Worm (Caenorhabditis elegans) whole organism, L2 larva: ENCODE measurements around the gene Y48C3A.18.

Experiments used
- C34F6.9 ChIP-seq: fragments of 150-350 bp; optimal IDR thresholded peaks from 2 replicates; lab custom pipeline; 2014; ENCODE audit warnings: missing biosample characterization, missing genetic modification characterization
- F13H6.1 ChIP-seq: sonication (generic microtip); optimal IDR thresholded peaks from 2 replicates; lab custom pipeline; 2016; ENCODE audit warnings: missing genetic modification characterization, missing compliant biosample characterization
- Y55F3AM.14 ChIP-seq: fragments of 200-800 bp; sonication (Bioruptor generic); optimal IDR thresholded peaks from 2 replicates; lab custom pipeline; 2018; ENCODE audit warnings: mild to moderate bottlenecking, missing genetic modification characterization, missing compliant biosample characterization
- ZK546.5 ChIP-seq: sonication (generic microtip); optimal IDR thresholded peaks from 2 replicates; lab custom pipeline; 2017; ENCODE audit warnings: missing biosample characterization, missing genetic modification characterization
- alr-1 ChIP-seq: fragments of 150-350 bp; optimal IDR thresholded peaks from 2 replicates; lab custom pipeline; 2014; ENCODE audit warnings: missing biosample characterization, missing genetic modification characterization
- aly-2 ChIP-seq: fragments of 150-350 bp; optimal IDR thresholded peaks from 2 replicates; lab custom pipeline; 2014; ENCODE audit warnings: missing biosample characterization, missing genetic modification characterization
- ama-1 ChIP-seq: fragments of 150-350 bp; optimal IDR thresholded peaks from 2 replicates; lab custom pipeline; 2018; ENCODE audit warnings: inconsistent platforms
- blmp-1 ChIP-seq: sonication (generic microtip); optimal IDR thresholded peaks from 2 replicates; lab custom pipeline; 2017; ENCODE audit warnings: missing genetic modification characterization, mild to moderate bottlenecking, missing compliant biosample characterization, antibody characterized with exemption, moderate library complexity; ENCODE audit not compliant: insufficient read depth
- ceh-16 ChIP-seq: fragments of 150-350 bp; optimal IDR thresholded peaks from 2 replicates; lab custom pipeline; 2014; ENCODE audit warnings: missing biosample characterization, missing genetic modification characterization
- ceh-82 ChIP-seq: fragments of 150-350 bp; optimal IDR thresholded peaks from 2 replicates; lab custom pipeline; 2014; ENCODE audit warnings: missing biosample characterization, missing genetic modification characterization
- crh-2 ChIP-seq: sonication (generic microtip); optimal IDR thresholded peaks from 2 replicates; lab custom pipeline; 2017; ENCODE audit warnings: missing biosample characterization, missing genetic modification characterization
- egl-27 ChIP-seq: sonication (generic microtip); optimal IDR thresholded peaks from 3 replicates; lab custom pipeline; 2017; ENCODE audit warnings: missing biosample characterization, missing genetic modification reagents, missing genetic modification characterization
- elt-1 ChIP-seq: fragments of 150-350 bp; optimal IDR thresholded peaks from 2 replicates; lab custom pipeline; 2014; ENCODE audit warnings: missing biosample characterization, missing genetic modification characterization
- elt-3 ChIP-seq: sonication (generic microtip); optimal IDR thresholded peaks from 2 replicates; lab custom pipeline; 2017; ENCODE audit warnings: missing biosample characterization, missing genetic modification characterization
- fos-1 ChIP-seq: fragments of 150-350 bp; optimal IDR thresholded peaks from 2 replicates; lab custom pipeline; 2014; ENCODE audit warnings: missing biosample characterization, missing genetic modification characterization
- gmeb-1 ChIP-seq: fragments of 150-350 bp; optimal IDR thresholded peaks from 2 replicates; lab custom pipeline; 2014; ENCODE audit warnings: missing biosample characterization, missing genetic modification characterization
- lin-13 ChIP-seq: fragments of 150-350 bp; optimal IDR thresholded peaks from 2 replicates; lab custom pipeline; 2014; ENCODE audit warnings: missing biosample characterization, missing genetic modification reagents, missing genetic modification characterization
- lin-39 ChIP-seq: fragments of 150-350 bp; optimal IDR thresholded peaks from 2 replicates; lab custom pipeline; 2014; ENCODE audit warnings: missing biosample characterization, missing genetic modification reagents, missing genetic modification characterization
- lsy-2 ChIP-seq, 2 experiments: fragments of 150-350 bp in 1 of 2; sonication (generic microtip) in 1 of 2; optimal IDR thresholded peaks; 2 replicates each; lab custom pipeline; 2014 to 2017; ENCODE audit warnings: missing biosample characterization in 2 of 2, missing genetic modification characterization in 2 of 2
- mab-5 ChIP-seq: fragments of 150-350 bp; optimal IDR thresholded peaks from 2 replicates; lab custom pipeline; 2014; ENCODE audit warnings: missing biosample characterization, missing genetic modification characterization
- mbf-1 ChIP-seq: sonication (generic microtip); optimal IDR thresholded peaks from 2 replicates; lab custom pipeline; 2017; ENCODE audit warnings: missing biosample characterization, missing genetic modification characterization
- mdl-1 ChIP-seq, 2 experiments: fragments of 150-350 bp in 1 of 2; sonication (generic microtip) in 1 of 2; optimal IDR thresholded peaks; 2 replicates each; lab custom pipeline; 2017; ENCODE audit warnings: missing biosample characterization in 2 of 2, missing genetic modification characterization in 2 of 2
- nhr-10 ChIP-seq: sonication (generic microtip); optimal IDR thresholded peaks from 2 replicates; lab custom pipeline; 2017; ENCODE audit warnings: missing biosample characterization, missing genetic modification characterization
- nhr-11 ChIP-seq: fragments of 150-350 bp; optimal IDR thresholded peaks from 2 replicates; lab custom pipeline; 2014; ENCODE audit warnings: missing biosample characterization, missing genetic modification characterization
- nhr-12 ChIP-seq: fragments of 150-350 bp; optimal IDR thresholded peaks from 2 replicates; lab custom pipeline; 2014; ENCODE audit warnings: missing biosample characterization, missing genetic modification characterization
- nhr-129 ChIP-seq: fragments of 150-350 bp; optimal IDR thresholded peaks from 2 replicates; lab custom pipeline; 2014; ENCODE audit warnings: missing biosample characterization, missing genetic modification characterization
- nhr-23 ChIP-seq: fragments of 150-350 bp; optimal IDR thresholded peaks from 2 replicates; lab custom pipeline; 2014; ENCODE audit warnings: missing biosample characterization, missing genetic modification reagents, missing genetic modification characterization
- nhr-237 ChIP-seq: fragments of 150-350 bp; optimal IDR thresholded peaks from 2 replicates; lab custom pipeline; 2014; ENCODE audit warnings: missing biosample characterization, missing genetic modification characterization
- nhr-25 ChIP-seq: fragments of 150-350 bp; sonication (generic microtip); optimal IDR thresholded peaks from 3 replicates; lab custom pipeline; 2014; ENCODE audit warnings: missing biosample characterization, missing genetic modification characterization
- nhr-6 ChIP-seq: fragments of 150-350 bp; optimal IDR thresholded peaks from 2 replicates; lab custom pipeline; 2014; ENCODE audit warnings: missing biosample characterization, missing genetic modification characterization
- nhr-77 ChIP-seq: fragments of 150-350 bp; optimal IDR thresholded peaks from 2 replicates; lab custom pipeline; 2014; ENCODE audit warnings: missing biosample characterization, missing genetic modification characterization
- skn-1 ChIP-seq: sonication (generic microtip); optimal IDR thresholded peaks from 2 replicates; lab custom pipeline; 2017; ENCODE audit warnings: missing biosample characterization, missing genetic modification characterization
- sma-9 ChIP-seq, 2 experiments: fragments of 150-350 bp in 1 of 2; sonication (generic microtip) in 1 of 2; optimal IDR thresholded peaks; 2 replicates each; lab custom pipeline; 2014 to 2016; ENCODE audit warnings: missing genetic modification characterization in 2 of 2, mild to moderate bottlenecking in 1 of 2, missing biosample characterization in 1 of 2, missing compliant biosample characterization in 1 of 2, missing genetic modification reagents in 1 of 2, moderate library complexity in 1 of 2
- snpc-4 ChIP-seq: fragments of 150-350 bp; optimal IDR thresholded peaks from 2 replicates; lab custom pipeline; 2014; ENCODE audit warnings: missing biosample characterization, missing genetic modification characterization
- unc-39 ChIP-seq: fragments of 150-350 bp; optimal IDR thresholded peaks from 2 replicates; lab custom pipeline; 2014; ENCODE audit warnings: missing biosample characterization, missing genetic modification characterization
- unc-62 ChIP-seq: fragments of 150-350 bp; optimal IDR thresholded peaks from 2 replicates; lab custom pipeline; 2014; ENCODE audit warnings: missing biosample characterization, missing genetic modification reagents, missing genetic modification characterization
- zag-1 ChIP-seq: fragments of 150-350 bp; optimal IDR thresholded peaks from 2 replicates; lab custom pipeline; 2014; ENCODE audit warnings: missing biosample characterization, missing genetic modification characterization
- ztf-1 ChIP-seq: fragments of 200-800 bp; sonication (Bioruptor generic); conservative IDR thresholded peaks from 2 replicates; pipeline ENCODE4 v1.3.6; 2022; ENCODE audit warnings: missing genetic modification characterization, missing compliant biosample characterization
- ztf-11 ChIP-seq: sonication (generic microtip); optimal IDR thresholded peaks from 2 replicates; lab custom pipeline; 2017; ENCODE audit warnings: missing biosample characterization, missing genetic modification characterization
- ztf-4 ChIP-seq: fragments of 150-350 bp; optimal IDR thresholded peaks from 2 replicates; lab custom pipeline; 2014; ENCODE audit warnings: missing biosample characterization, missing genetic modification characterization

Y48C3A.18 gene

DNA sequence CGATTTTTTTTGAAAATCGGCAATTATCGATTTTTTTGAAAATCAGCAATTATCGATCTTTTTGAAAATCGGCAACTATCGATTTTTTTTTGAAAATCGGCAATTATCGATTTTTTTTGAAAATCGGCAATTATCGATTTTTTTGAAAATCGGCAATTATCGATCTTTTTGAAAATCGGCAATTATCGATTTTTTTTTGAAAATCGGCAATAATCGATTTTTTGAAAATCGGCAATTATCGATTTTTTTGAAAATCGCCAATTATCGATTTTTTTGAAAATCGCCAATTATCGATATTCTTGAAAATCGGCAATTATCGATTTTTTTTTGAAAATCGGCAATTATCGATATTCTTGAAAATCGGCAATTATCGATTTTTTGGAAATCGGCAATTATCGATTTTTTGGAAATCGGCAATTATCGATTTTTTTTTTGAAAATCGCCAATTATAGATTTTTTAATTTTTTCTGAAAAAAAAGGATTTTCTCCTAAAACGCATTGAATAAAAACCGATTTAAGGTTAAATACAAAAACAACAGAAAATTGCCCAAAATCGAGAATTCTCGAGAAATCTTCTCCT lies 5.1 kb downstream of the Y48C3A.18 start:
- TF ChIP-seq elt-3 (tag; lab: Kevin White, UChicago) (no peak), mbf-1 (tag; lab: Kevin White, UChicago) (no peak), blmp-1 (no peak), elt-1 (no peak), crh-2 (tag; lab: Kevin White, UChicago) (no peak), nhr-23 (tag; lab: Kevin White, UChicago) (no peak), nhr-77 (tag; lab: Kevin White, UChicago) (no peak), lin-39 (tag; lab: Kevin White, UChicago) (no peak), zag-1 (tag; lab: Kevin White, UChicago) (no peak)

DNA sequence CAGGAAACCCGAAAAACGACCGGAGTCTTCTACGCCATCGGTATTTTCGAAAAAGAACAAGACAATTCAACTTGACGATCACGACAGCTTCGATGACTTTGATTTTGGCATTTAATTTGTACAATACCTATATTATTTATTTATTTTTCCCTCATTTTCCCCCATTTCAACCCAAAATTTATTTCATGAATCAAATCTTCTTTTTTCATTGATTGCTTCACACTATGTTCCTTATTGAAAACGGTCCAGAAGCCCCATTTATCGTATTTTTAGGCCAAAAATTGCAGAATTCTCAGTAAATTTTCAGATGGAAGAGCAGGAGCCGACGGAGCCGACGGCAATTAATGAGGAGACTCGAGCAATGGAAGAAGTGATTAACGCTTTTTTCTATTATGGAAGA lies 11.8 kb downstream of the Y48C3A.18 start, which contains the start of gene Y48E1C.2:
Y48E1C.2 (plus strand) TSS at position 301 of the 400 bp plus-strand sequence.
- no peak for TF ChIP-seq snpc-4 (tag; lab: Kevin White, UChicago)
- TF ChIP-seq ztf-4, result no peak
- TF ChIP-seq lsy-2 (tag; optimal IDR thresholded peaks at IDR 0.05; lab: Kevin White, UChicago), result no peak
- TF ChIP-seq Y55F3AM.14, result no peak
- TF ChIP-seq unc-62 (GFP tag; lab: Kevin White, UChicago), result no peak
- no peak for TF ChIP-seq skn-1 (tag; lab: Kevin White, UChicago)
- no peak for TF ChIP-seq elt-1
- no peak for TF ChIP-seq ceh-16 (tag; lab: Kevin White, UChicago)
- no peak for TF ChIP-seq nhr-11
- TF ChIP-seq lin-13 (GFP tag; lab: Kevin White, UChicago), result no peak
- TF ChIP-seq unc-39 (tag; lab: Kevin White, UChicago), result no peak
- no peak for TF ChIP-seq C34F6.9 (tag; lab: Kevin White, UChicago)
- no peak for TF ChIP-seq elt-3 (tag; lab: Kevin White, UChicago)
- TF ChIP-seq sma-9 (GFP tag; optimal IDR thresholded peaks at IDR 0.05; lab: Kevin White, UChicago), result no peak
- no peak for TF ChIP-seq sma-9 (tag; optimal IDR thresholded peaks at IDR 0.05; lab: Kevin White, UChicago)
- no peak for TF ChIP-seq mab-5 (tag; lab: Kevin White, UChicago)
- no peak for TF ChIP-seq F13H6.1
- TF ChIP-seq ceh-82 (tag; lab: Kevin White, UChicago), result no peak
- TF ChIP-seq aly-2 (tag; lab: Kevin White, UChicago), result no peak
- no peak for TF ChIP-seq lin-39 (tag; lab: Kevin White, UChicago)

DNA sequence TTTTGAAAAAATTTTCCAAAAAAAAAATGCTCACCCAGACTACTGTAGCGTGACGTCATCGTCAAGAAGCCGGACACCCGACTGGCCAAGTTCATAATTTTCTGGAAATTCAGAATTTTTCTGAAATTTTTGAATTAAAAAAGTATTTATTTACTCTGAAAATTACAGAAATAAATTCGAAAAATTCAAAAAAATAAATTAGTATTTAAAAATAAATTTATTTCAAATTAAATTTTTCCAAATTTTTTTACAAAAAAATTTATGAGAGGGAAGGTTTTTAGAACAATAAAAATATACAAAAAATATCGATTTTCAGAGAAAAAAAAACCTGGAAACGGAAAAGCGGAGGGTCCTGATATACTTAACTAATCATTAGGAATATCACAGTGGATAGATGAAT lies 24.3 kb downstream of the Y48C3A.18 start, which contains the start of gene Y48E1C.4:
Y48E1C.4 (minus strand) TSS at position 101 of the 400 bp plus-strand sequence.
- TF ChIP-seq ztf-11 (no peak), C34F6.9 (tag; lab: Kevin White, UChicago) (no peak), Y55F3AM.14 (no peak), ztf-1 (GFP tag; lab: Robert Waterston, UW) (no peak), nhr-6 (no peak), nhr-129 (no peak), nhr-23 (tag; lab: Kevin White, UChicago) (no peak), egl-27 (tag; lab: Kevin White, UChicago) (no peak), fos-1 (tag; lab: Kevin White, UChicago) (no peak), mab-5 (tag; lab: Kevin White, UChicago) (no peak), nhr-237 (tag; lab: Kevin White, UChicago) (no peak), nhr-10 (tag; lab: Kevin White, UChicago) (no peak), crh-2 (tag; lab: Kevin White, UChicago) (no peak), mdl-1 (tag; optimal IDR thresholded peaks at IDR 0.05; lab: Kevin White, UChicago) (no peak), nhr-25 (tag; lab: Kevin White, UChicago) (no peak), mbf-1 (tag; lab: Kevin White, UChicago) (no peak)

DNA sequence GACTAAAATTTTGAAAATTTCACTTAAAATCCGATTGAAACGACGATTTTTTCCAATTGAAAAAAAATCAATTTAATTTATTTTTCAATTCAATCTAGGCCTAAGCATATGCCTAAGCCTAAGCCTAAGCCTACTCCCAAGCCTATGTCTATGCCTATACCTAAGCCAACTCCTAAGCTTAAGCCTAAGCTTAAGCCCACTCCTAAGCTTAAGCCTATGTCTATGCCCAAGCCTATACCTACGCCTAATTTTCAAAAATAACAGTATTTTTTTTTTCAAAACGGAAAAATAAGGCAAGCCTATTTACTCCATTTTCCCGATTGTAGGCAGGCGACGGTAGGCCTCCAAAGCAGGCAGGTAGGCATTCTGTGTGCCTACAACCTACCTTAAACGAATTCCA lies 31.9 kb downstream of the Y48C3A.18 start:
- TF ChIP-seq ceh-16 (tag; lab: Kevin White, UChicago), result no peak
- no peak for TF ChIP-seq ztf-11
- TF ChIP-seq nhr-12 (tag; lab: Kevin White, UChicago), result no peak
- no peak for TF ChIP-seq snpc-4 (tag; lab: Kevin White, UChicago)
- no peak for TF ChIP-seq alr-1 (tag; lab: Kevin White, UChicago)
- TF ChIP-seq nhr-129, result no peak
- TF ChIP-seq unc-39 (tag; lab: Kevin White, UChicago), result no peak
- no peak for TF ChIP-seq ZK546.5 (tag; lab: Kevin White, UChicago)
- no peak for TF ChIP-seq egl-27 (tag; lab: Kevin White, UChicago)
- no peak for TF ChIP-seq nhr-77 (tag; lab: Kevin White, UChicago)
- no peak for TF ChIP-seq nhr-10 (tag; lab: Kevin White, UChicago)
- TF ChIP-seq ztf-4, result no peak
- no peak for TF ChIP-seq skn-1 (tag; lab: Kevin White, UChicago)
- TF ChIP-seq ama-1 (lab: Kevin White, UChicago), result no peak
- TF ChIP-seq mbf-1 (tag; lab: Kevin White, UChicago), result no peak
- TF ChIP-seq blmp-1, result no peak
- no peak for TF ChIP-seq gmeb-1 (tag; lab: Kevin White, UChicago)
- TF ChIP-seq mab-5 (tag; lab: Kevin White, UChicago), result no peak
- no peak for TF ChIP-seq lin-13 (GFP tag; lab: Kevin White, UChicago)
- no peak for TF ChIP-seq F13H6.1
